Worm (Caenorhabditis elegans) whole organism, L3 larva: ENCODE results near the gene F23G4.1.

Source experiments
- elt-1 ChIP-seq: fragments of 150-350 bp; optimal IDR thresholded peaks from 2 replicates; lab custom pipeline; 2014; ENCODE audit warnings: missing biosample characterization, missing genetic modification characterization
- lin-39 ChIP-seq: fragments of 150-350 bp; optimal IDR thresholded peaks from 2 replicates; lab custom pipeline; 2018; ENCODE audit warnings: missing biosample characterization, missing genetic modification reagents, missing genetic modification characterization
- nhr-237 ChIP-seq: fragments of 150-350 bp; optimal IDR thresholded peaks from 2 replicates; lab custom pipeline; 2014; ENCODE audit warnings: missing biosample characterization, missing genetic modification characterization
- pha-4 ChIP-seq: fragments of 150-350 bp; optimal IDR thresholded peaks from 2 replicates; lab custom pipeline; 2014; ENCODE audit warnings: missing biosample characterization, missing genetic modification reagents, missing genetic modification characterization

- TF ChIP-seq nhr-237 (tag; lab: Kevin White, UChicago) (no peak), elt-1 (tag; lab: Kevin White, UChicago) (no peak), pha-4 (tag; lab: Kevin White, UChicago) (no peak), lin-39 (tag; lab: Kevin White, UChicago) (no peak)
These were observed 34.9 kb upstream of the F23G4.1 start for ce11 chrX:6637933-6638332.
